Fruit fly (Drosophila melanogaster) Kc167 (cell line): ENCODE data around the gene Jhbp7.

Source experiments
- Myc ChIP-seq: fragments of >200 bp; optimal IDR thresholded peaks from 2 replicates; lab custom pipeline; 2017; ENCODE audit warnings: missing external identifiers
- Sin3A ChIP-seq: fragments of >200 bp; optimal IDR thresholded peaks from 2 replicates; lab custom pipeline; 2018; ENCODE audit warnings: missing external identifiers
- insv ChIP-seq: fragments of >200 bp; optimal IDR thresholded peaks from 3 replicates; lab custom pipeline; 2018; ENCODE audit warnings: missing external identifiers
- psq ChIP-seq: fragments of >200 bp; optimal IDR thresholded peaks from 2 replicates; lab custom pipeline; 2017; ENCODE audit warnings: missing external identifiers
- ttk ChIP-seq: sonication (Bioruptor generic); optimal IDR thresholded peaks from 2 replicates; lab custom pipeline; 2017; ENCODE audit warnings: missing external identifiers

DNA sequence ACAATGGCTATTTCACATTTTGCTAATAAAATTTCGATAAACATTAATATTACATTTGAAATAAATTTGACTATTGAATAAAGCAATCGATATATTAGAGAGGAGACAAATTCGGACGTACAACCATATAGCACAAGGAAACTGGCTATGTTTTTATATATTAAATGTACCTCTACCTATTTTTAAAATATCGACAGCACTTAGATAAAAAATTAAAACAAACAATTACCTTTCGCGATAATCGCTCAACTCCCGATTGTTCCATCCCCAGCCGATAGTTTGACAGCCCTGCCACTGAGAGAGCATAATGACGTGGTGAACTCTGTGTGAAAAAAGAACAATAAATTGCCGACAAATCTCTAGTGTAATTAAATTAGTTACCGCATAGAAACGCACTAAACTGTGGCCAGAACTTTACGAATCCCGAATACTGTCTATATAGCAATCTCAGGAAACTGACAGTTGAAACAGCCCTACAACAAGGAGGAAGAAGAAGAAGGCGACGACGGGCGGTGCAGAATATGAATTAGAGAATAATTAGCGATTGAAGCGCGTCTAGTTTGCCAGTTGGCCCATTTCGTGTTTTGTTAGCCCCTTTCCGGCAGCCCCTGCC is 21.3 kb downstream of the Jhbp7 start, which contains the start of gene CG11857:
- TF ChIP-seq psq (lab: Kevin White, UChicago) (no peak), Myc (no peak), insv (no peak), ttk (no peak), Sin3A (lab: Kevin White, UChicago) (no peak)
